Worm (Caenorhabditis elegans) whole organism, L4 larva: Measurements from ENCODE around the gene W03B1.5.
"Not testable (repeated sequence)": the region's sequence is repeated elsewhere in the genome, so short reads cannot be mapped to it uniquely, and the experiment has no call there.

Experiments
- D1046.2 ChIP-seq: fragments of 200-800 bp; sonication (Bioruptor generic); IDR thresholded peaks from 2 replicates; pipeline ENCODE4 v1.3.6; 2022; ENCODE audit warnings: missing genetic modification characterization, missing compliant biosample characterization
- ZK546.5 ChIP-seq, 2 experiments: sonication (generic microtip); optimal IDR thresholded peaks; 2 replicates each; lab custom pipeline; 2017; ENCODE audit warnings: missing biosample characterization in 2 of 2, missing genetic modification characterization in 2 of 2
- dmd-8 ChIP-seq: fragments of 200-800 bp; sonication (Bioruptor generic); IDR thresholded peaks from 2 replicates; pipeline ENCODE4 v1.3.6; 2022; ENCODE audit warnings: missing genetic modification characterization, missing compliant biosample characterization
- egl-43 ChIP-seq: fragments of 200-800 bp; sonication (Bioruptor generic); IDR thresholded peaks from 2 replicates; pipeline ENCODE4 v1.3.6; 2022; ENCODE audit warnings: missing genetic modification reagents, missing genetic modification characterization, missing compliant biosample characterization
- hlh-30 ChIP-seq: sonication (generic microtip); optimal IDR thresholded peaks from 2 replicates; lab custom pipeline; 2017; ENCODE audit warnings: antibody characterized with exemption, mild to moderate bottlenecking, missing genetic modification characterization, missing compliant biosample characterization; ENCODE audit not compliant: insufficient read depth
- mdt-29 ChIP-seq: fragments of 200-800 bp; sonication (Bioruptor generic); IDR thresholded peaks from 2 replicates; pipeline ENCODE4 v1.3.6; 2022; ENCODE audit warnings: missing genetic modification reagents, missing genetic modification characterization, missing compliant biosample characterization
- nhr-77 ChIP-seq: fragments of 150-350 bp; optimal IDR thresholded peaks from 2 replicates; lab custom pipeline; 2014; ENCODE audit warnings: missing biosample characterization, missing genetic modification characterization
- pqm-1 ChIP-seq: sonication (generic microtip); optimal IDR thresholded peaks from 2 replicates; lab custom pipeline; 2017; ENCODE audit warnings: missing biosample characterization, missing genetic modification characterization

DNA sequence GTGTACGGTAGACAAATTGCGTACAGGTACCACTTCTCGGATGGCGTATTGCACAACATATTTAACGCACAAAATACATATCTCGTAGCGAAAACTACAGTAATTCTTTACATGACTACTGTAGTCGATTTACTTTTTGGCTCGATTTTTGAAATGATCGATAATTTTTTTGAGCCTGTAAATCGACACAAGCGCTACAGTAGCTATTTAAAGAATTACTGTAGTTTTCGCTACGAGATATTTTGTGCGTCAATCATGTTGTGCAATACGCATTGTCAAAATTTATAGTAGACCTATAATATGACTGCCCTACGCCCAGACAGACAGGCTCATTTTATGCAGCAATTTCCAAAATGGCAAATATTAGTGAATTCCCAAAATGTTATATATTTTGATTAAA is at the start of gene W03B1.5:
- not testable (repeated sequence) for TF ChIP-seq D1046.2; nhr-77 (tag; lab: Kevin White, UChicago); pqm-1 (tag; lab: Kevin White, UChicago); egl-43 (GFP tag; lab: Robert Waterston, UW); mdt-29 (GFP tag; lab: Robert Waterston, UW); ZK546.5 (tag; optimal IDR thresholded peaks at IDR 0.05; lab: Kevin White, UChicago); dmd-8 (GFP tag; lab: Robert Waterston, UW); hlh-30 (tag; lab: Kevin White, UChicago)
